Worm (Caenorhabditis elegans) whole organism, dauer: ENCODE data around the gene F41C6.7.
"Not testable (repeated sequence)": the region's sequence is repeated elsewhere in the genome, so short reads cannot be mapped to it uniquely, and the experiment has no call there.

Experiments
- unc-62 ChIP-seq: sonication (generic microtip); optimal IDR thresholded peaks from 2 replicates; lab custom pipeline; 2017; ENCODE audit warnings: missing biosample characterization, missing genetic modification reagents, missing genetic modification characterization

Gene F41C6.7

DNA sequence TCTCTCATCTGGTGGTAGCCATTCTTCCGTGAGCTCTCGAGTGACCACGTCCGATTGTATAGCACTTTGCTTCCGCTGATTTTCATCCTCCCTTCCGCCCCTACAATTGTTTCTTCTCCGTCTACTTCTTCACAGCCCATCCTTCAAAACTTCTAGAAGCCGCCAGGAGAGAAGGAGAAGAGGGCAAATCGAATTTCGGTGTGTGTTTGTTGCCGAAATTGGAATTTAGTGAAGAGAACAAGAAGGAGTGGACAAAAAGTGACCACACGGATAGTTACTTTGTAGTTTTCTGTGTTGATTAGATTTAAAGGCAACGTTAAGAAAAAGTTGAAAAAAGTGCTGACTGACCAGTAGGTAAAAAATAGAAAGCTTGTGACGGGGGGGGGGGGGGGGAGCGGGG, 8.0 kb upstream of the F41C6.7 start:
- no peak for TF ChIP-seq unc-62 (GFP tag; lab: Kevin White, UChicago)

DNA sequence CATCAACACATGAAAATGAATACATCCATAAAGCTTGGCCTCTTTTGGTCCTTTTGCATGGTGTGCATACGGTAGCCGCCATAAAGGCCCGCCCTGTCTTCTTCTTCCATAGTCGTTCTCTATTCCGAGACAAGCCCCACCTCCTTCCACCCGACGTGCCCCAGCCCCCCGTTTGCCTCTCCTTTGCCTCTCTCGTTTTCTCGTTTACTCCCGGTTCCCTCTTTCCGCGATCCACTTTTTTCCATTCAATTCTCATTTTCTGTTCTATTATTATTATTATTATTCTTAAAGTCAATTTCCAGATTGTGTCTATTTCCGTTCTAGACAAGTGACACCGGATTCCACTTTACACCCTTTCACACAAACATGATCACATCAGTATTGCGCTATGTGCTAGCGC, 4.3 kb upstream of the F41C6.7 start, which contains the start of gene unc-6:
TSS of gene unc-6 (plus strand) at position 301 of the 400 bp plus-strand sequence.
- TF ChIP-seq unc-62 (GFP tag; lab: Kevin White, UChicago) = no peak

DNA sequence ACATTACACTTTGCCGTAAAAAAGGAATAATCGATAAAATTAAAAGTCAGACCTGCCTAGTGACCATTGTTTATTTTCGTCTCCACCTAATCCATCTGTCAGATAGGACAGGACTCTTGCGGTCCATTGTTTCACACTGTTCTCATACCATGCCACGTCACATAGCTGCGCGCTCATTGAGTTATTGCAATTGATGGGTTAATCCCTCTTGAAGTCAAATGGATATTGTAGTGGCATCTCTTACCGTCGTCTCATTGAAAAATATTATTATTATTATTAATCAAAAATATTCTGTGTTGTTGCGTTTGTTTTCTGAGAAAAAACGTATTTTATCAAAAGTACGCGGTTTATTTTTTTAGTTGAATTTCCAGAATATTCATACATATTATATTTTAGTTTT, 3.1 kb upstream of the F41C6.7 start:
- no peak for TF ChIP-seq unc-62 (GFP tag; lab: Kevin White, UChicago)

DNA sequence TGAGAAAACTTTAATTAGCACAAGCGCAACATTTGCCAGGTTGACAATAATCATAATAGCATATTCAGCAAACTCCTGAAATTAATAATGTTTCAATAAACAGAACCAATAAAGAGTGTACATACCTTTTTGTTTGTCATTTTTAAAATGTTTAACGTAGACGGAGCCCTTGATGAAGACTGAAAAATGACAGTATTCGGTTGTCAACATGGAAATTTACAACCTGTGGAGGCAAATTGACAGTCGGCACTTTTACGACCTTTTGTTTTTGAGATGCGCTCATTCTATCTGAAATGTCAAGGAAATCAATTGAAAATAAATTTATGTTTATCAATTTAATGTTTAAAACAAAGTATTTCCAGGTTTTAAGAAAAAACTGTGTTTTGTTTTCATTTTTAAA, 638 bp downstream of the F41C6.7 start:
- no peak for TF ChIP-seq unc-62 (GFP tag; lab: Kevin White, UChicago)

DNA sequence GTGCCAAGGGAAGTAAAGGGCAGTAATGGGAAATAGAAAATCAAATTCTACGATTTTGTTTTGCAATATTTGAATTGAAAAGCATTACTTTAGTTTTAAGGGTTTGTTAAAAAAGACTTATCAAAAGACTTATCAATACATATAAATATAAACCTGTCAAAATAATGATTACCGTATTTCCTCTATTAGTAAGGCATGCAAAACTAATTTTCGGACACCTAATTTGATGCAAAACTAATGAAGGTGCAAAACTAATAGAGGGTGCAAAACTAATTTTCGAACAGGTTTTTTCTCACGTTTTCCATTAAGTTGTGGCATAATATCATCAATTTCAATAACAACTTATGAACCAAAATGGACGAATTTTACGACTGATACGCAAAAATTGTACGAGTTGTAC, 3.3 kb downstream of the F41C6.7 start, which contains the start of gene F41C6.6:
TSS of gene F41C6.6 (minus strand) at position 101 of the 400 bp plus-strand sequence.
- TF ChIP-seq unc-62 (GFP tag; lab: Kevin White, UChicago) = not testable (repeated sequence)

DNA sequence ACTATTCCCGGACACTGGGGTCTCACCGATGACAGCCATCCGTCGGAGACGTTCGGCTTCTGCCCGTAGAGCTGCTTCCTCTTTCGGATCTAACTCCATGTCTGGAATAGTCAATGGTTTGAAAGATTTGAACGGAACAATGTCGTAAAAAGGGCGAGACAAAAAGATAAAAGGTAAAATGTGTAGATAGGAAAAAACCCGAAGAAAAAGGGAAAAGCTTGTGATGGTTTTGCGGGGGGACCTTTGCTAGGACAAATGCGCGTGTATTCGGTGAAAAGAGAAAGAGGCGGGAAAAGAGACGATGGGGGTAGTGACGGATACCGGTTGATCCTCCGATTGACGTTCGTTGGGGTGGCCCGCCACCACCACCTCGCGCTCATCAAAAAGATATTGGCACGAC, 7.6 kb downstream of the F41C6.7 start, which contains the start of gene col-173:
TSS of gene col-173 (minus strand) at position 101 of the 400 bp plus-strand sequence.
- TF ChIP-seq unc-62 (GFP tag; lab: Kevin White, UChicago) = no peak

DNA sequence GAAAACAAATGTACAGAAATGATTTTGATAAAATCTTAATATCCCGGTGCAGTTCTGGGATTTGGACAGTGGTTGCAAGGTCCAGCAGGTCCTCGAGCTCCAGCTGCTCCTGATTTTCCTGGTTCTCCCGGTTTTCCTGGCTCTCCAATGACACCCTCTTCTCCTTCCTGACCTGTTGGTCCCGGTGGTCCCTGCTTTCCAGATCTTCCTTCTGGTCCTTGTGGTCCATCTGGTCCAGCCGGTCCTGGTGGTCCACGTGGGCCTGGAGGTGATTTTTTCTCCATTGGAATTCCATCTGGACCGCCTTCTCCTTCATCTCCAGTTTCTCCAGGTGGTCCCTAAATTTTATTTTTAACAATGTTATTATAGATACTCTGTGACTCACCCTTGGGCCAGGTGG, 9.8 kb downstream of the F41C6.7 start:
- no peak for TF ChIP-seq unc-62 (GFP tag; lab: Kevin White, UChicago)

- no peak for TF ChIP-seq unc-62 (GFP tag; lab: Kevin White, UChicago)
Observed at ce11 chrX:6874723-6875122, 10.4 kb downstream of the F41C6.7 start, which contains the start of gene F41C6.4. F41C6.4 (minus strand) TSS chrX:6874823.

DNA sequence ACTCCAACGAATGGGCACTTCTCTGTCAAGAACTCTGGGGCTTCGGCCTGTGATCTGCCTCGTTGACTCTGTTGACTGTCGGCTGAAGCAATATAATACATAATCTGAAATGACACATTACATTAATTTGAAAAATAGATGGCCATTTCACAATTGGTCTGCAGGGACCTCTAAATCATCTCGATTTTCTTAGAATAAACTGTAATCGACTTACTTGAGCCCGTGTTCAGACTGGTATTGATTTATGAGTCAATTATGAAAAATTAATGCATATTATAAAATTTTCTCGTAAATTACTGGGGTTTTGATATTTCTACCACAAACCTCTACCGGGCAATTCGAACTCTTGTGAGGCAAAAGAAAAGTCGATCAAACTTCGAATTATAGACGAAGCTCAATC, 16.4 kb downstream of the F41C6.7 start, which contains the start of gene C53B7.6:
TSS of gene C53B7.6 (minus strand) at position 101 of the 400 bp plus-strand sequence.
- TF ChIP-seq unc-62 (GFP tag; lab: Kevin White, UChicago) = not testable (repeated sequence)

DNA sequence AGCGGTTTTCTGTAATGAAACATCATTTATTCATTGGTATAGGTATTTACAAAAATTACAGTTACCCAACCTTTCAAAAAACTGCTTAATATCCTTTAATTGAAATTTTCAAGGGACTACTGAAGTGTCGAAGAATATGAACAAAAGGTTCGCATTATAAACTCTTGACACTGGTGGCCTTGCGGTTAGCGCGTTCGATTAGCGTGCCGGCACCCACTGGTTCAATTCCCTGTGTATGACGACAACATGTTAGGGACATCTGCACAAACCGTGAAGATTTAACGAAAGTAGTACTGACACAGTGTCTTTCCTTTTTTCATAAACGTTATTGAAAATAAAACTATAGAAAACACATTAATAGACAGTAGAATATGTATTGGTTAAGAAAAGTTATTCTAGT, 17.4 kb downstream of the F41C6.7 start:
- TF ChIP-seq unc-62 (GFP tag; lab: Kevin White, UChicago) = no peak

ce11 chrX:6866900-6867299, 18.2 kb downstream of the F41C6.7 start:
- TF ChIP-seq unc-62 (GFP tag; lab: Kevin White, UChicago) = no peak

DNA sequence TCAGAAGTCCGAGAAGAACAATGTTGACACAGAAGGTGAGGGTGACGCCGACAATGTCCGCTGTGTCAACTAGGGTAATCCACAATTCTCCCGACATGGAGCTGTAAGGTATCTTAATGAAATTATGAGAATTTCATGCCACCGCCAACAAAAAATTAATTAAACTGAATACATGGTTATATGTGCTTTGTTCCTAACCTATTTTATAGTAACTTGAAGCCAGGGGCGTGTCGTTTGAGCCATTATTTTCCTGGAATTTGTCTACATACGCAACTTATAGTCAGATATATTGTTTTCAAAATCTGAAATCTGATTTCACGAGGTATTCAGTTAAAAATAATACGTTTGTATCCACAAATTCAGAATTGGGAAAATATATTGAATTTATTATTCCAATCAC, 19.2 kb downstream of the F41C6.7 start, which contains the start of gene odr-10:
TSS of gene odr-10 (minus strand) at position 101 of the 400 bp plus-strand sequence.
- no peak for TF ChIP-seq unc-62 (GFP tag; lab: Kevin White, UChicago)

DNA sequence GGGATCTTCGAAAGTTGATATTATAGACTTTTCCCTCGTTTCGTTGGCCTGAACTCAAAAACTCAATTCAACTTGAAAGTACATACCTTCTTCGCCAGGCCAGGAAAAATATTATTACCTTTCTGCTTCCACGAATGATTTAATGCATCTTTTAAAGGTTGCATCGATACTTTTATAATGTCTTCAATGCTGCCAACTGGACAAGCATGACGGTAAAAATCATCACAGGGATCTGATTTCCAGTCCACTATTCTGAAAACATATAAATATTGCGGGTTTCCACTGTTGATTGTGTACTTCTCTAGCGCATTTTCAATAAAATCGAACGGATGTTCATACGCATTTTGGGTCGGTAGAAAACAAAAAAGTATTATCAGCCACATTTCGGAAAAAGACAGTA, 22.0 kb downstream of the F41C6.7 start, which contains the start of gene nep-4:
TSS of gene nep-4 (minus strand) at position 393 of the 400 bp plus-strand sequence.
- TF ChIP-seq unc-62 (GFP tag; lab: Kevin White, UChicago) = no peak

ce11 chrX:6861564-6861963, 23.5 kb downstream of the F41C6.7 start:
- TF ChIP-seq unc-62 (GFP tag; lab: Kevin White, UChicago) = no peak

- TF ChIP-seq unc-62 (GFP tag; lab: Kevin White, UChicago) = no peak
Observed at ce11 chrX:6856793-6857192, 28.3 kb downstream of the F41C6.7 start.

DNA sequence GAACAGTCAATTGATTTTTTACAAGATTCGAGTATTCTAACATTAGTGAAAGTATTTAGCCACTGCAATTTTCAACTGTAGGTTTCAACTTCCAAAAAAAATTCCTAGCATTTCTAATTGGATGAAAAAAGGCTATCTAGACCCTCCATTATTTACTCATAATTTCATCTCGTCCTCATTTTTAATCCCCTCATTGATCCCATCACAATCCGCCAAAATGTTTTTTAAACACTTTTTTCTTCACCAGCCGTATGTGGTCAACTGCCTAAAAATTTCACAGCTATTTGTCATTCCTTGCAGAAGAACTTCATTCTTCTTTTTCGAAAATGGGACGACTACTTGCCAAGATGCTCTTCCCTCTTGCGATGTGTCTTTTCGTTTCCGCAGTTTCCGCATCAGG, 31.8 kb downstream of the F41C6.7 start, which contains the start of gene rig-3:
TSS of gene rig-3 (plus strand) at position 301 of the 400 bp plus-strand sequence.
- TF ChIP-seq unc-62 (GFP tag; lab: Kevin White, UChicago) = no peak

- no peak for TF ChIP-seq unc-62 (GFP tag; lab: Kevin White, UChicago)
Observed at ce11 chrX:6850412-6850811, 34.7 kb downstream of the F41C6.7 start.
